Worm (Caenorhabditis elegans): Measurements from ENCODE around the gene B0001.4.

The B0001.4 gene

DNA sequence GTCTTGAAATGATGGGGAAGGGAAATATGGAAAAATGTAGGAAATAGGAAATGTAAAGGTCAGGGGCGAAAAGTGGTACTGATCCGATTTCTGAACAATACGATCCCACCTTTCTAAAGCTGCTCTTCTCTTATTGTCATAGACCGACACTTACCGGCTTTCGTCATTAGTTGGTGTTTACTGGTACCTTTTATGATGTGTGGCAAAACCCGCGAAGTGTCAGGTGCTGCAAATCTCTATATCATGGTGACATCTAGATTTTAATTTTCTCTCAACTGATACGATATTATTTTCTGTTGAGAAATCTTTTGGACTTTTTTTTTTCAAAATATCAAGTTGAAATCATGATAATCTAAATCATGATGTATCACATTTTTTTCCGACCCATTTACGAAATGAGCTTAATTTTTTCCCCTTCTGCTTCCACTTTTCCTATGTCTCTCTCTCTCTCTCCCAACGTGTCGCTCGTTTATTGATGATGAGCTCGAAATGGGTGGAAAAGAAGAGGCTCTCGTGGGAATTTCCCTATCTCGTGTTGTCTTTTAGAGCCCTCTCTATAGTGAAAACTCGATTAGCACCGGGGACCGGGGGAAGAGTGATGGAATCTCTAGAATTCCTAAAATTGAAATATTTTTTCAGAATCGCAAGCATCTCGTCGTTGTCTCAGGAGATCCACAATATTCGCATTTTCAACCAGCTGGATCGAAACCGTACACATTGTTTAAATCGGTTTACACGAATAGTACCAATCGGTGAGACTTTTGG is 6.5 kb downstream of the B0001.4 start:
- no peak for TF ChIP-seq unc-62 (GFP tag; optimal IDR thresholded peaks at IDR 0.05)

DNA sequence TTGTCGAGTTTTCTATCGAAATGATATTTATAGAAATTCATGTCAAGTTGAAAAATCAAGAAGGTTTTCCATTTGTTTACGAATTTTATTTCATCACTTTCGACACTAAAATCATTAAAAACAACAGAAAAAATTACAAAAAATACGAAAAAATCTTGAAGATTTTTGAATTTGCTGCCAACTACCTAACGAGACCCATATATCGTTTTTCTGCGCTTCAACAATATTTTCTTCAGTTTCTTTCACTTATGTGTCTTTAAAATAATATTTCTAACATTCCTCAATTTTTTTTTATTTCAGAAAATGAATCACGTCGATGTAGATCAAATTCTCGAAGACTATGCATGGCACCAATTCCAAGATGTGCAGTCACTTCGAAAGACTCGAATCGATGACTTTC is 8.8 kb downstream of the B0001.4 start, which contains the start of gene lin-24:
Gene lin-24, plus strand, starts transcription at position 301 of the 400 bp plus-strand sequence.
- no peak for TF ChIP-seq unc-62 (GFP tag; optimal IDR thresholded peaks at IDR 0.05)

- no peak for TF ChIP-seq unc-62 (GFP tag; optimal IDR thresholded peaks at IDR 0.05)
These were observed 9.3 kb downstream of the B0001.4 start for ce11 chrIV:12128708-12129107.

DNA sequence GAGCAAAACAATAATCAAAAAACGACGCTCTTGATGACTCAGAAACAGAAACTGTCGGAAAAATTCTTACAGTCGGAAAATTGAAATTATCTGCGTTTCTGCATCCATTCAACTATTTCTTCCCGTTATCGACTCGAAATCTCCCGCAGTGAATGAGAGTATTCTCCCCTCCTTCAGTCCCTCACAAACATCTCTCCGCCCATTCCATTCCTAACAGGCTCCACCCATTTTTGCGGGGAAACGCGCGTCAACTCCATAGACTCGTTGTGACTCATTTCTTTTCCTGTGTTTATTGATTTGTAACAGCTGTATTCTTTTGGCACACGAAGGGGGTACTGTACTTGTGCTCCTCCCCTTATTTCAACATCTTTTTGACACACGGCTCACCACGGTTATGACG is 10.2 kb downstream of the B0001.4 start:
- no peak for TF ChIP-seq unc-62 (GFP tag; optimal IDR thresholded peaks at IDR 0.05)

DNA sequence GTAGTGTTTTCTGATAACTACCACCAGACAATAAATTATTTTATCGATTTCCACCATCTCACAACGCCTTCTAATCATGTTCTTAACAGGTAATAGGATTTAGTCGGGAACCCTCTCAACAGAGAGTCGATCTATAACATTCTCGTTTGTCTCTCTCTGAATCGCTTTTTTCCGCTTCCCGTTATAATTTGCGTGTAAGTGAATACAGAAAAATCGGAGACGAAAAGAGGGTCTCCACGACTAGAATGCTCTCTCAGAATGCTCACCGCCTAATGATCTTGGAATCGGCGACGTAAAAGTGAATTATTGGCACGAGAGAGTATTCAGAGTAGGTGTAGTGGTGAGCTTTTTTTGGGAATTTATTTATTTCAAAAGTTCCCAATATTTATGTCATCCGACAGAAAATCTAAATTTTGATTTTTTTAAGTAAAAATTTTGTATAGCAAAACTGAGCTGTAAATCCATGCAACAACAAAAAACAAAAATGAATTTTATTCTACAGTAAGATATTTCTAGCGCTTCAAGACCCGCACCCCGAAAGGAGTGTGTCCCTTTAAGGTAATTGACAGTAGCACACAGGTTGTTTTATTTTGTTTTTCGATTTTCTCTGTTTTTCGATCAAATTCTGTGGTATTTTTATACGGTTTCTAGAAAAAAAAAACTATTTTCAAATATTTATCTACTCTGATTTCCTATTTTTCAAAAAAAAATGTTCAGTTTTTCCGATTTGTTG is 11.1 kb downstream of the B0001.4 start:
- TF ChIP-seq unc-62 (GFP tag; optimal IDR thresholded peaks at IDR 0.05) = no peak

DNA sequence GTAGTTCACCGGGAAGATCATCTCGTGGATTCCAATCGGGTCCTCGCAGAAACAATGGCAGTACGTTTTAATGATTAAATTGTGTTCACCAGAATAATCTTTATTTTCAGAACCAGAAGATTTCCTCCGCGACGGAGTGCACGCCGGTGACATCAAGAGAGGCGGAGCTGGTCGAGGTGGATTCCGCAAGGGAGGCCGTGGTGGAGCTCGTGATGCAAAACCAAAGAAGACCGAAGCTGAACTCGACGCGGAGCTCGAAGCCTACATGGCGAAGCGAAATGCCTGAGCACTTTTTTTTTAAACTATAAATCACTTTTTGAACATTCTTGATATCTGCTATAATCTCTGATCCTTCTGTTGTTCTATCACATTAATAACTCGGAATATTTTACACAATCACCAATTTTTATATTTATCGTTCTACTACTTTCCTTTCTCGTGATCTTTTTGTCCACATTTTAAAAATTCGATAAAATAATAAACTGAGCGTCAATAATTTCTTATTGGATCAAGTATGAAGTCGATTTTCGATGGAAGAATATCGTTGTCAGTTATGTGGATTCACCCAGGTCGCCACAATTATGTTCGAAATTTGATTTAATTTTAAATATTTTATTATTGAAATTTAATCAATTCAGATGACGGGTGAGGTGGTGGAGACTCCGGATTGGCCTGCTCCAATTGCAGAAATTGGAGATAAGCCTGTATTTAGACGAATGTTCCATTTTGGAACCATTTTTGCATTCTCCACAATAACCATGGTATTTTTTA is 13.5 kb downstream of the B0001.4 start, which contains the start of gene dhhc-6:
Gene dhhc-6, plus strand, starts transcription at position 639 of the 771 bp plus-strand sequence.
- no peak for TF ChIP-seq unc-62 (GFP tag; optimal IDR thresholded peaks at IDR 0.05)

DNA sequence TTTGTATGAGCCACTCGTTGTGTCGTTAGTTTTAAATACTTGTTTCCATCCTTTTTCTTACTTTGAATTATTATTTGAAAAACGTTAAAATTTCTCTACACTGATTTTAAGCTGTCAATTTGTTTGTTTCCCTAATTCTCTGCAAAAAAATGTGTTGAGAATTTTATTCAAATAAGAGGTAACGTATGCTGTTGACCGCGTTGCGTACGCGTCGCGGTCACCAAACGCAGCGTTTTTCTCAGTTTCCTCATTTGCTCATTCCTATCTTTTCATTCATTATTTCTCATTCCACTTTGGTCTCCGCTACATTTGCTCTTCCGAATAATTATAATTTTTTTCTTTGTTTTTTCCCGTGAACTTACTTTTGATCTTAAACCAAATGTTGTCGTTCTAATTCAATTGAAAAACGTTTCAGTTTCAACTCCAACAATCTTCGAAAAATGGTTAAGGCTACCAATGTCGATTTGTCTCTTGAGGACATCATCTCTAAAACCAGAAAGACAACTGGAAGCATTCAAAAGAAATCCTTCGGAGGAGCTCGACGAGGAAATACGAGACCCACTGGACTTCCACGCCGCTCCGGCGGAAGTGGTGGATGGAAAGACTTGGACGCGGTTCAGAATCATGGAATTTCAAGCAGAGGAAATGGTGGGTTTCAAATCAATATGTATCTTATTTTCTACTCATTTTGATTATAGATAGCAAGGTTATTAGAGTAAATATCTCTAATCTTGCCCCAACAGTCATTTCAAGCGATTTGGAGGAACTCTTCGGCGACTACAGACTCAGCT is 14.9 kb downstream of the B0001.4 start, which contains the start of gene aly-3:
Gene aly-3, plus strand, starts transcription at position 409 of the 791 bp plus-strand sequence.
- TF ChIP-seq unc-62 (GFP tag; optimal IDR thresholded peaks at IDR 0.05) = no peak

DNA sequence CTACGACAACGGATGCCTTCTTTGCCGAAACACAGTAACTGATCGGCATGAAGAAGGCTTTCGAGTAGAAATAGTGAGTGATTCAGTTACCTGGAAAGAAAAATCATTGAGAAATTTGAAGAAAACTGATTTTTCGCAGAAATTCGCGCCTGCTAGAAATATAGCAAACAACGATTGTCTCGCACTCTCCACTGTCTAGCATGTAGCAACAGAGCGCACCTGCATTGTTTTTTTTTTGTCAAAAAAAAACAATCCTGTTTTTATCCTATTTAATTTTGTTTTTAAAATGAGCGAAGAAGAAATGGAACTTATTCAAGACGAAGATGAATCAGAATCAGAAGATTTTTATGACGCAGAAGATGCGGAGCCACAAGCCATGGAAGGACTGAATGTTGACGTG is 16.9 kb downstream of the B0001.4 start, which contains the start of the genes ddb-1 and M18.6:
Gene ddb-1, minus strand, starts transcription at position 90 of the 400 bp plus-strand sequence.
Gene M18.6, plus strand, starts transcription at position 235 of the 400 bp plus-strand sequence.
- TF ChIP-seq unc-62 (GFP tag; optimal IDR thresholded peaks at IDR 0.05) = no peak

ce11 chrIV:12120536-12120935 is 17.5 kb downstream of the B0001.4 start:
- TF ChIP-seq unc-62 (GFP tag; optimal IDR thresholded peaks at IDR 0.05) = no peak

DNA sequence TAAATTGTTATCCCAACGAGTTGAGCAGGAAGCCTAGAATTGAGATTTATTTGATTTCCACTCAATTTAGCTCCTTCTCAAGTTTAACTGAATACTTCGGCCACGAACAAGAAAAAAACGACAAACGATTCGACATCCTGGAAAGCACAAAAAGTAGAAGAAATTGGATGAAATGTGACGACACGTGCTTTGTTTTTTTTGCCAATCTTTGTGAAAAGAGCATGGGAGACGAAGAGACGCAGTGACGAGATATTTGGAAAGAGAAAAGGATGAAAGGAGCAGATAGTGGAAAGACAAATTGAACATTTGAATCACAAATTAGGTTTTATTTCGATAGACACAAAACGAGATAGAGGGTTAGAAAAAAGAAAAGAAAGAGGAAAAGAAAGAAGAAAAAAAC is 23.5 kb downstream of the B0001.4 start:
- no peak for TF ChIP-seq unc-62 (GFP tag; optimal IDR thresholded peaks at IDR 0.05)

- TF ChIP-seq unc-62 (GFP tag; optimal IDR thresholded peaks at IDR 0.05) = no peak
These were observed 24.9 kb downstream of the B0001.4 start for ce11 chrIV:12113056-12113455.

DNA sequence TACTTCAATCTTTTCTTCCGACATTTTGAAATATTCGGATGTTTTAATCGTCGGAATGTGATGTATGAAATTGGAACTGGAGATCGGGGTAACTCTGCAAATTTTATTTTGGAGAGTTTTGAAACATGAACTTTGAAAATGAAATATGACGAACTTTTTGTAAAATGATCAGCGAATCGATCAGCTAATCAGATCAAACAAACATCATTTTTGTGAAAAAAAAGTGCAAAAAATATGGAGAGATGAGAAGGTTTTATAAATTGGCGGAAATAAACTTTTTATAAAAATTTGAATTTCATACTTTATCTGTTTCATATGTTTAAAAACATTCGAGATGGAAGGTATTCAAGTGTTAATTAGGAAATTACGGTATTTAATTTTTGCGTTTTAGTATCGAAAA is 26.5 kb downstream of the B0001.4 start, which contains the start of gene dlc-2:
Gene dlc-2, minus strand, starts transcription at position 101 of the 400 bp plus-strand sequence.
- TF ChIP-seq unc-62 (GFP tag; optimal IDR thresholded peaks at IDR 0.05) = no peak

DNA sequence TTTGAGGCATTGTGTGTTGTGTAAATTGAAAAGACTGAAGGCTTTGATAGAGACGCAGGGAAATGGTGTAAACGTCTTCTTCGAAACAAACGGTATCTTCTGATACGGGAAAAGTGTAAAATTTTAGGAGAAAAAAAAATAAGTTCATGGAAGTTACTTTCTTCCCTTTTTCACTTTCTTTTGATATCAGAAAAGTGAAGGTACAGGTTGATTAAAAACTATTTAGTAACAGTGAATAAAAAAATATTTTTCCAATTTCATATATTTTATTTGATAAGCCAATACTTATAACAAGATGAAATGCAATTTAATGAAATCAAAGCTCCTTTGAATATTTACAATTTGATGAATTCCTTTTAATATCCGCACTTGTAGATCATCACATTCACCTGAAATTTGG is 27.7 kb downstream of the B0001.4 start, which contains the start of gene col-129:
Gene col-129, minus strand, starts transcription at position 101 of the 400 bp plus-strand sequence.
- TF ChIP-seq unc-62 (GFP tag; optimal IDR thresholded peaks at IDR 0.05) = no peak

- TF ChIP-seq unc-62 (GFP tag; optimal IDR thresholded peaks at IDR 0.05) = no peak
These were observed 28.2 kb downstream of the B0001.4 start for ce11 chrIV:12109743-12110142.

Data from whole organism, dauer.